Worm (Caenorhabditis elegans) whole organism, L1 larva: ENCODE results near the gene str-102.

ENCODE experiments used
- ama-1 ChIP-seq: fragments of 150-350 bp; optimal IDR thresholded peaks from 2 replicates; lab custom pipeline; 2014
- elt-2 ChIP-seq: sonication (generic microtip); optimal IDR thresholded peaks from 2 replicates; lab custom pipeline; 2016; ENCODE audit warnings: missing genetic modification characterization, mild to moderate bottlenecking, inconsistent platforms, missing compliant biosample characterization, missing genetic modification reagents
- nhr-71 ChIP-seq: sonication (generic microtip); optimal IDR thresholded peaks from 2 replicates; lab custom pipeline; 2016; ENCODE audit warnings: mild to moderate bottlenecking, missing genetic modification characterization, moderate library complexity, missing compliant biosample characterization

DNA sequence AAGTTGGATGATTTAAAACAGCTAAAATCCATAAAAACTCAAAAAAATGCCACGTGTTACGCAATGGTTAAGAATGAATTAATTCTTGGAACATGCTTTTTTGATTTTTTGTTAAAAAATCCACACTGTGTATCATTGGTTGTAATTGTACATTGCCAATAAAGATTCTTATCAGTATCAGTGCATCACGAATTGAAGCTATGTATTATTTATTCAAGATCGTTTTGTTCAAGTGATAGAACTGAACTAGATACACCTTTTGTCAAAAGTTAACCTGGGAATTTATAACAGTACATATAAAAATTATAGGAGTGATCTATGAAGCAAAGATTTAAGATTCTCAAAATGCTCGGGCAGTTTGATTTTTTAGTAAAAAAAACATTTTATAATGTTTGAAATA is 49.8 kb downstream of the str-102 start:
- no peak for TF ChIP-seq nhr-71 (tag; lab: Kevin White, UChicago)
- peak; percentile 36 for TF ChIP-seq elt-2 (tag; lab: Kevin White, UChicago)
- TF ChIP-seq ama-1 (lab: Kevin White, UChicago): no peak
